Fruit fly (Drosophila melanogaster) S2 (cell line): ENCODE data around the gene CG15553.

Source experiments
- CG8478 ChIP-seq: fragments of >200 bp; optimal IDR thresholded peaks from 2 replicates; lab custom pipeline; 2018
- CTCF ChIP-seq, 2 experiments: fragments of >200 bp; optimal IDR thresholded peaks; 2 replicates each; lab custom pipeline; 2018

- TF ChIP-seq CTCF (optimal IDR thresholded peaks at IDR 0.05; lab: Kevin White, UChicago) (no peak), CG8478 (lab: Kevin White, UChicago) (no peak)
Measured at dm6 chr3R:31127357-31127775, 26.4 kb upstream of the CG15553 start.
